Worm (Caenorhabditis elegans): ENCODE measurements around the gene str-238.

- TF ChIP-seq cog-1 (tag; optimal IDR thresholded peaks at IDR 0.05) (no peak), ztf-29 (GFP tag; IDR thresholded peaks at IDR 0.05) (no peak), med-1 (GFP tag; optimal IDR thresholded peaks at IDR 0.05; ENCODE audit: insufficient read depth) (no peak), ref-1 (GFP tag; conservative IDR thresholded peaks at IDR 0.05) (no peak), T22C8.4 (GFP tag; IDR thresholded peaks at IDR 0.05) (no peak), klf-2 (GFP tag; conservative IDR thresholded peaks at IDR 0.05) (no peak), ztf-23 (GFP tag; IDR thresholded peaks at IDR 0.05) (no peak)
Measured at ce11 chrV:774875-775359, 10.1 kb downstream of the str-238 start, which contains the start of gene srbc-58.
